Worm (Caenorhabditis elegans) whole organism, early embryonic: ENCODE data around the gene mec-5.

Experiments
- B0310.2 ChIP-seq: sonication (generic microtip); optimal IDR thresholded peaks from 2 replicates; lab custom pipeline; 2016; ENCODE audit warnings: mild to moderate bottlenecking, missing genetic modification characterization, missing compliant biosample characterization
- F13C5.2 ChIP-seq: sonication (generic microtip); optimal IDR thresholded peaks from 2 replicates; lab custom pipeline; 2017; ENCODE audit warnings: mild to moderate bottlenecking, missing genetic modification characterization, inconsistent platforms, missing compliant biosample characterization
- aly-1 ChIP-seq: sonication (generic microtip); optimal IDR thresholded peaks from 2 replicates; lab custom pipeline; 2016; ENCODE audit warnings: missing genetic modification characterization, missing compliant biosample characterization
- ama-1 ChIP-seq: fragments of 150-350 bp; optimal IDR thresholded peaks from 2 replicates; lab custom pipeline; 2014
- ceh-13 ChIP-seq: fragments of 200-800 bp; sonication (Bioruptor generic); optimal IDR thresholded peaks from 2 replicates; lab custom pipeline; 2018; ENCODE audit warnings: mild to moderate bottlenecking, missing genetic modification characterization, missing compliant biosample characterization
- ceh-36 ChIP-seq: sonication (generic microtip); optimal IDR thresholded peaks from 2 replicates; lab custom pipeline; 2016; ENCODE audit warnings: missing genetic modification characterization, inconsistent platforms, missing compliant biosample characterization
- ets-7 ChIP-seq: sonication (generic microtip); optimal IDR thresholded peaks from 2 replicates; lab custom pipeline; 2016; ENCODE audit warnings: missing genotype, missing genetic modification characterization, missing compliant biosample characterization
- flt-1 ChIP-seq: fragments of 200-800 bp; sonication (Bioruptor generic); IDR thresholded peaks from 2 replicates; pipeline ENCODE4 v1.3.6; 2022; ENCODE audit warnings: missing genetic modification characterization, missing compliant biosample characterization
- hmbx-1 ChIP-seq: sonication (generic microtip); optimal IDR thresholded peaks from 2 replicates; lab custom pipeline; 2016; ENCODE audit warnings: mild to moderate bottlenecking, missing genetic modification characterization, missing compliant biosample characterization
- hmg-4 ChIP-seq: fragments of 200-800 bp; sonication (Bioruptor generic); optimal IDR thresholded peaks from 2 replicates; lab custom pipeline; 2018; ENCODE audit warnings: mild to moderate bottlenecking, missing genetic modification characterization, missing compliant biosample characterization
- hnd-1 ChIP-seq: sonication (generic microtip); optimal IDR thresholded peaks from 2 replicates; lab custom pipeline; 2016; ENCODE audit warnings: missing genetic modification characterization, missing compliant biosample characterization
- pes-1 ChIP-seq: fragments of 200-800 bp; sonication (Bioruptor generic); IDR thresholded peaks from 2 replicates; pipeline ENCODE4 v1.3.6; 2022; ENCODE audit warnings: missing genetic modification reagents, missing genetic modification characterization, missing compliant biosample characterization
- scrt-1 ChIP-seq: fragments of 200-800 bp; sonication (Bioruptor generic); IDR thresholded peaks from 2 replicates; pipeline ENCODE4 v1.3.6; 2022; ENCODE audit warnings: missing genetic modification characterization, missing compliant biosample characterization
- sea-1 ChIP-seq: fragments of 200-800 bp; sonication (Bioruptor generic); conservative IDR thresholded peaks from 2 replicates; pipeline ENCODE4 v1.3.6; 2022; ENCODE audit warnings: missing genetic modification characterization, missing compliant biosample characterization
- tbx-11 ChIP-seq: fragments of 200-800 bp; sonication (Bioruptor generic); IDR thresholded peaks from 2 replicates; pipeline ENCODE4 v1.3.6; 2022; ENCODE audit warnings: missing genetic modification characterization, missing compliant biosample characterization
- tbx-37 ChIP-seq: fragments of 200-800 bp; sonication (Bioruptor generic); conservative IDR thresholded peaks from 2 replicates; pipeline ENCODE4 v1.3.6; 2022; ENCODE audit warnings: missing genetic modification reagents, missing genetic modification characterization, missing compliant biosample characterization
- tra-4 ChIP-seq: sonication (generic microtip); optimal IDR thresholded peaks from 2 replicates; lab custom pipeline; 2017; ENCODE audit warnings: missing genetic modification characterization, missing compliant biosample characterization

mec-5 gene

DNA sequence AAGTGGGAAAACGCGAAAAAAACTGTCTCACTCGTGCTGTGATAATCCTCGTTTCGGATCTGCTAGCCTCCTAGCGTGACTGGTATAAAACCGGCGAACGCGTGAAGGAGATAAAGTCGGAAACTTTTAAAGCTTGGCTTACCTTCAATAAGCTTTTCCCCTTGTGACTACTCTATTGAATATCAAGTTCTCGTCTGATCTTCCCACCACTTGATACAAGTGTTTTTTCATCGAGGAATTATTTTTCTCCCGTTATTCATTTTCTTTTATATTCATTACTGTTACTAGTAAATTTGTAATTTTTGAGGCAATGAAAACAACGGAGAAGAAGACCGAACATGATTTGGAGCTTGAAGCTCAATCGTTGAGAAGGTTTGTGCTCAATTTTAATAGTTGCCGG is 7.4 kb downstream of the mec-5 start, which contains the start of gene col-186:
TSS of gene col-186 (plus strand) at position 301 of the 400 bp plus-strand sequence.
- TF ChIP-seq tbx-37 (GFP tag; lab: Robert Waterston, UW) (no peak), B0310.2 (tag; lab: Kevin White, UChicago) (no peak), flt-1 (GFP tag; lab: Robert Waterston, UW) (no peak), hmg-4 (no peak), tbx-11 (GFP tag; lab: Robert Waterston, UW) (no peak), ceh-36 (tag; lab: Kevin White, UChicago) (no peak), pes-1 (GFP tag; lab: Robert Waterston, UW) (no peak), aly-1 (tag; lab: Kevin White, UChicago) (no peak), tra-4 (tag; lab: Kevin White, UChicago) (no peak), ama-1 (lab: Kevin White, UChicago) (no peak)

DNA sequence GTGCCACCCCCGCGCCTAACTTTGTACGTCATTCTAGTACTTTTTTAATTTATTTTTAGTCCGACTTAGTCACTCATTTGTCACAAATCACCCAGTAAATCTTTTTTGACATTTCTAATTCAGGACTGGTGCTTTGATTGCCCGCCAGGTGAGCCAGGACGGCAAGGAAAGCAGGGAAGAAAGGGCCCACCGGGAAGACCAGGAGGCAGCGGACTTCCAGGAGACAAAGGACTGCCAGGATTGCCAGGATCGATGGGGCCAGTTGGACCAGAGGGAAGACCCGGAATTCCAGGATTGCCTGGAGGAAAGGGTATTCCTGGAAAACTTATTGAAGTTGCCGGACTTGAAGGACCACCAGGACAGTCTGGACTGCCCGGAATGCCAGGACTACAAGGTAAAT is 9.3 kb downstream of the mec-5 start:
- TF ChIP-seq tbx-11 (GFP tag; lab: Robert Waterston, UW) (no peak), pes-1 (GFP tag; lab: Robert Waterston, UW) (no peak), tra-4 (tag; lab: Kevin White, UChicago) (no peak)

DNA sequence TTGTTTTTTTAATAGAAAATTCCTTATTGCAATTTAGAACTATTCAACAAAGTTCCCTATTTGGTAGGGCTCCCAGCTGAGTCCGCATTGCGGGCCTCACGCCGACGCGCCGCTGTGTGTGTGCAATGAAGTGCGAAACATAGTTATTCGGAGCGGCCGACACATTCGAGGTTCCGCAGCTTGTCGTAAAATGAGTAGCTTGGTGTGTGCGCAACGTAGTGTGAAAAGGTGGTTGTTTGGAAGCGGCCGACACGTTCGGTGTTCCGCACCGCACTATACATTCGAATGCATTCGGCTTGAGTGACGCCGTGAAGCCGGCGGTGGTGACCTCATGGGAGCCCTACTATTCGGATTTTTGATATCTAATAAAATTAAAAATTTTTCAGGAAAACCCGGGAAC is 9.8 kb downstream of the mec-5 start:
- no peak for TF ChIP-seq sea-1 (GFP tag; lab: Robert Waterston, UW)
- no peak for TF ChIP-seq flt-1 (GFP tag; lab: Robert Waterston, UW)
- TF ChIP-seq ceh-36 (tag; lab: Kevin White, UChicago), result no peak
- no peak for TF ChIP-seq hnd-1 (tag; lab: Kevin White, UChicago)
- no peak for TF ChIP-seq pes-1 (GFP tag; lab: Robert Waterston, UW)
- TF ChIP-seq ama-1 (lab: Kevin White, UChicago), result no peak
- no peak for TF ChIP-seq F13C5.2 (tag; lab: Kevin White, UChicago)
- TF ChIP-seq hmbx-1 (tag; lab: Kevin White, UChicago), result no peak

DNA sequence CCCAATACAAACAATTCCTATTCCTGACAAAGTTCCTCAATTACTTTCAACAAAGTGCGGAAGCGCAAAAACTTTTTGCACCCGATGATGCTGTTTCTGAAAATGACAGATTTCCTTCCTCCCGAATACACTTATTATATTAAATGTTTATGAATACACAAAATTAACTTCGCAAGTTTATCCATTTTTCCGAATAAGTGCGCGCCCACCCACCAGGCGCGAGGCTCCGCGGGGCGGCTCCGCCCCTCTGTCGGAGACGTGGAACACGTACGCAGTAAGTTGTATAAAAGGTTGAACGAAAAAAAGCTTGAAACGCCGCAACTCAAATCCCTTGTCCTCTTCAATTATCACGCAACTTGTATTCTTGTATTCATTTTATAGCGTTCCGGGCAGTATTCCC is 15.0 kb downstream of the mec-5 start, which contains the start of gene C09G1.5:
TSS of gene C09G1.5 (plus strand) at position 301 of the 400 bp plus-strand sequence.
- TF ChIP-seq tbx-37 (GFP tag; lab: Robert Waterston, UW), result no peak
- no peak for TF ChIP-seq B0310.2 (tag; lab: Kevin White, UChicago)
- no peak for TF ChIP-seq ceh-13 (GFP tag; lab: Kevin White, UChicago)
- no peak for TF ChIP-seq ceh-36 (tag; lab: Kevin White, UChicago)
- TF ChIP-seq ets-7, result no peak
- TF ChIP-seq scrt-1 (GFP tag; lab: Robert Waterston, UW), result no peak
- TF ChIP-seq hnd-1 (tag; lab: Kevin White, UChicago), result no peak
- no peak for TF ChIP-seq flt-1 (GFP tag; lab: Robert Waterston, UW)

DNA sequence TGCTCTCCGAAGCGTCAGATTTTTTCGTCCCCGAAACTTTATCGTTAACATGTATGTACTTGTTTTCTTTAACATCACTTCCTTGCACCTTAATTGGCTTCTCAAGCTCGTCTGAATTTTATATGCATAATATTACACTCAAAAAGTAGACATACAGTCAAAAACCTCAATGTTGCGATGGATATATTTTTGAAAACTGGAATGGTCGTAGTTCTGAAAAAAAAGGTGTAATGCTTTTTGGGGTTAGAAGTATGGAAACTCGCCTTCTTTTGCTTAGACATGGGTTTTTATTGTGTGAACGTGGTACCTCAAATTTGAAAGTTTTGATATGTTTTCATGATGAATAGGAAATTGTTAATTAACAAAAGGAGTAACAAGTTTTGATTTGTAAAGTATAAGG is 38.8 kb downstream of the mec-5 start, which contains the start of gene C09G1.2:
TSS of gene C09G1.2 (minus strand) at position 101 of the 400 bp plus-strand sequence.
- TF ChIP-seq tbx-37 (GFP tag; lab: Robert Waterston, UW) (no peak), aly-1 (tag; lab: Kevin White, UChicago) (no peak), scrt-1 (GFP tag; lab: Robert Waterston, UW) (no peak), F13C5.2 (tag; lab: Kevin White, UChicago) (no peak)

DNA sequence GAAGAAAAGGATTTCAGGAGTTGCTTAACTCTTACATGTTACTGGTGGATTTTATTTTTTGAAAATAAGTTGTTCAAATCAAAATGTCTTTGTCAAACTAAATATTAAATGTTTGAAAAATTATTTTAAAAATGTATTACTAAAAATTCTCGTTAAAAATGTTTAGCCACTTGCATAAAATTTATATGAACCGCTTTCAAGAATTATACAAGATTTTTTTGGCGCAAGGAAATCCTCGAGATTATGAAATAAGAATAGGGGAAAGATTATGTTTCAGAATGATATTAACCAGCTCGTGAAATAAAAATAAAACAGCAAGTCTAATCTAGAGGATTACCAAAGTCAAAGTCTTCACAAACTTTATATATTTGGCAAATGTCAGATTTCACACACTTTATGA is 39.5 kb downstream of the mec-5 start:
- TF ChIP-seq ama-1 (lab: Kevin White, UChicago), result no peak
- TF ChIP-seq hmbx-1 (tag; lab: Kevin White, UChicago), result no peak
- no peak for TF ChIP-seq hmg-4
- TF ChIP-seq aly-1 (tag; lab: Kevin White, UChicago), result no peak
- TF ChIP-seq F13C5.2 (tag; lab: Kevin White, UChicago), result no peak
- TF ChIP-seq tra-4 (tag; lab: Kevin White, UChicago), result no peak
- TF ChIP-seq ceh-13 (GFP tag; lab: Kevin White, UChicago), result no peak
- no peak for TF ChIP-seq hnd-1 (tag; lab: Kevin White, UChicago)

DNA sequence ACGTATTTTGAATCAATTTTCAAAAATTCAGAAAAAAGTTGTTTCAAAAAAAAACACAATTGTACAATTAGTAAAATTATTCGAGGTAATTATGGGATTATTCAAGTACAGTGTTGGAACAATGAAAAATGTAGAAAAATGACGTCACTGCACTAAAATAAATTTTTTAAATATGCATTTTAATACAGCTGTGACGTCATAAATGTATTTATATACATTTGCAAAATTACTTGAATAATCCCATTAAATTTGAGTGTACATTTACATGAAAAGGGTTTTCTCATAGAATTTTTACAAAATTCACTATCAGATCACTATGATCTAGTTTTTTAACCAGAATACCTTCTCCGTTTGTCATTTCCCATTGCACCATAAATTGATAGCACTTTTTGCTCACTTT is 44.8 kb downstream of the mec-5 start:
- TF ChIP-seq F13C5.2 (tag; lab: Kevin White, UChicago) (no peak), ama-1 (lab: Kevin White, UChicago) (no peak), hmg-4 (no peak), aly-1 (tag; lab: Kevin White, UChicago) (no peak), hmbx-1 (tag; lab: Kevin White, UChicago) (no peak), tbx-37 (GFP tag; lab: Robert Waterston, UW) (no peak), ceh-13 (GFP tag; lab: Kevin White, UChicago) (no peak), flt-1 (GFP tag; lab: Robert Waterston, UW) (no peak), hnd-1 (tag; lab: Kevin White, UChicago) (no peak), sea-1 (GFP tag; lab: Robert Waterston, UW) (no peak), pes-1 (GFP tag; lab: Robert Waterston, UW) (no peak), B0310.2 (tag; lab: Kevin White, UChicago) (no peak), tbx-11 (GFP tag; lab: Robert Waterston, UW) (no peak), ceh-36 (tag; lab: Kevin White, UChicago) (no peak), scrt-1 (GFP tag; lab: Robert Waterston, UW) (no peak), tra-4 (tag; lab: Kevin White, UChicago) (no peak), ets-7 (no peak)

DNA sequence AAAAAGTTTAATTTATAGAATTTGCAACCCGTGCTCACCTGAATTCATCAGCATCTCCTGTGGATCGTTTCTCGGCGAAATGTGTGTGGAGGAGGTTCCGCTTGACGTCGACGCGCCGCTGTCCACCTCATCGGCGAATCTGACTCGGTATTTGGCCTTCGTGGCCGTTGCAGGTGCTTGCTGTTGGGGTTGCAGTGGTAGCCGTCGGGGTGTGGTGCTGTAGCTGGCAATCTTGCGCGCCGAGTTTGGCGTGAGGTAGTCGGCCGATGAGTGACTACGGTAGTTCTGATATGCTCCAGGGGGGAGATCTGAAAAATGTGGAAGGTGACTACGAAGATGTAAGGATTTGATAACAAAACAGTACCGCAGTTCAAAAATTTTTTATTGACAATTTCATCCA is 49.0 kb downstream of the mec-5 start:
- no peak for TF ChIP-seq hmg-4
- no peak for TF ChIP-seq F13C5.2 (tag; lab: Kevin White, UChicago)
- no peak for TF ChIP-seq ama-1 (lab: Kevin White, UChicago)
- TF ChIP-seq sea-1 (GFP tag; lab: Robert Waterston, UW), result no peak
- no peak for TF ChIP-seq ets-7
- TF ChIP-seq tra-4 (tag; lab: Kevin White, UChicago), result no peak
- TF ChIP-seq tbx-37 (GFP tag; lab: Robert Waterston, UW), result no peak
- TF ChIP-seq hmbx-1 (tag; lab: Kevin White, UChicago), result no peak
